Worm (Caenorhabditis elegans): Measurements from ENCODE around the gene C17H12.2.

Gene C17H12.2

DNA sequence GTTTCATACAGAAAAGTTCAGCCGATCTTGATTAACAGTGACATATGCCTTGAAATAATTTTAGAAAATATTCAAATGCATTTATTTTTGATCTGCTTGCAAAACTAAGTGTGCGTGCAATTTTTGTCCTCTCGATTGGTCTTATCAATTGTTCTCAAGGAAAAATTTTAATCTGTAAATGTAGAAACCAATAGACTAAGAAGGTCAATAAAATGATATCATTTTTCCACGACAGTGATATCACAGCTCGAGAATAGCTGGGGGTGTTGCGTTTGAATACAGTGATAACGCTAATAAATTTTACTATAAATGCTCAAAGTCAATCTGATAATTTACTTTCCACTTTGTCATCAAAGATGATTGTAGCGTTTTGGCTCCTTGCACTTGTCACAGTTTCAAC lies 28.1 kb upstream of the C17H12.2 start, which contains the start of gene C17H12.8:
Gene C17H12.8, plus strand, starts transcription at position 335 of the 400 bp plus-strand sequence.
- TF ChIP-seq ztf-11 (tag; optimal IDR thresholded peaks at IDR 0.05) (no peak), daf-16 (GFP tag; optimal IDR thresholded peaks at IDR 0.05) (no peak), daf-16 (tag; optimal IDR thresholded peaks at IDR 0.05) (peak; percentile 84), sdz-12 (GFP tag; optimal IDR thresholded peaks at IDR 0.05) (no peak), nhr-6 (tag; optimal IDR thresholded peaks at IDR 0.05) (no peak), duxl-1 (tag; optimal IDR thresholded peaks at IDR 0.05; ENCODE audit: poor library complexity) (no peak), arid-1 (GFP tag; conservative IDR thresholded peaks at IDR 0.05) (no peak), nhr-25 (tag; optimal IDR thresholded peaks at IDR 0.05; ENCODE audit: borderline replicate concordance, insufficient read depth) (no peak), fos-1 (tag; optimal IDR thresholded peaks at IDR 0.05) (no peak), tag-97 (GFP tag; IDR thresholded peaks at IDR 0.05) (no peak), ces-1 (GFP tag; optimal IDR thresholded peaks at IDR 0.05) (no peak), lin-39 (tag; optimal IDR thresholded peaks at IDR 0.05) (no peak), dmd-6 (GFP tag; IDR thresholded peaks at IDR 0.05) (peak; percentile 64; the same call in 1 of the 2 replicates), skn-1 (tag; optimal IDR thresholded peaks at IDR 0.05) (no peak), pha-4 (GFP tag; IDR thresholded peaks at IDR 0.05) (no peak), pha-4 (tag; optimal IDR thresholded peaks at IDR 0.05) (no peak), zag-1 (tag; optimal IDR thresholded peaks at IDR 0.05) (no peak), snpc-1.2 (GFP tag; IDR thresholded peaks at IDR 0.05) (no peak), Y48G9A.11 (GFP tag; IDR thresholded peaks at IDR 0.05) (no peak), jun-1 (tag; optimal IDR thresholded peaks at IDR 0.05) (no peak), lin-15B (tag; optimal IDR thresholded peaks at IDR 0.05) (no peak), spr-1 (tag; optimal IDR thresholded peaks at IDR 0.05) (no peak), mxl-3 (GFP tag; optimal IDR thresholded peaks at IDR 0.05) (no peak), Y5F2A.4 (GFP tag; optimal IDR thresholded peaks at IDR 0.05) (no peak), nhr-28 (tag; optimal IDR thresholded peaks at IDR 0.05) (peak; percentile 4), dve-1 (tag; optimal IDR thresholded peaks at IDR 0.05; ENCODE audit: insufficient read depth) (peak; percentile 74), zfp-2 (tag; optimal IDR thresholded peaks at IDR 0.05) (no peak), ceh-44 (GFP tag; IDR thresholded peaks at IDR 0.05) (no peak), zip-11 (GFP tag; IDR thresholded peaks at IDR 0.05) (no peak), ceh-82 (tag; optimal IDR thresholded peaks at IDR 0.05) (no peak), dmd-9 (GFP tag; IDR thresholded peaks at IDR 0.05) (no peak), ceh-28 (tag; optimal IDR thresholded peaks at IDR 0.05) (no peak), T26A8.4 (GFP tag; IDR thresholded peaks at IDR 0.05) (no peak), php-3 (GFP tag; IDR thresholded peaks at IDR 0.05) (peak; percentile 54; the same call in 1 of the 2 replicates), pqm-1 (tag; optimal IDR thresholded peaks at IDR 0.05) (peak; percentile 55)

DNA sequence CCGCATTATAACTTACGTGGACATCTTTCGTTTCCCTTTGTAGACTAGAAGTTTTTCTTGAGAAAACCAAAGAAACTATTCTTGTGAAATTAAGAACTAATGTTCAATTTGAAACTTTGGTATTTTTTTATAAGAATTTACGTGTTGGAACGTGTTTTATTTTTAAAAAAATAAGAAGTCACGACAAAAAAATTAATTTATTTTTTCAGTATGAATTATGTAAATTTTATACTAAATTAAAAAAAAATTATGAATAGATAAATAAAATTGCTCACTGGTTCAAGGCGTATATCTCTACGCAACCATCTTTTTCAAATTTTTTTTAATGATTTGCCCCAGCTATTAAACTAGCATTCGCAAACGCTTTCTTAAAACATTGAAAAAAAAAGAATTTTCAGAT lies 27.3 kb upstream of the C17H12.2 start, which contains the start of gene C17H12.5:
Gene C17H12.5, minus strand, starts transcription at position 101 of the 400 bp plus-strand sequence.
- no peak for TF ChIP-seq snpc-1.2 (GFP tag; IDR thresholded peaks at IDR 0.05)
- TF ChIP-seq jun-1 (tag; optimal IDR thresholded peaks at IDR 0.05), result no peak
- TF ChIP-seq nhr-42 (GFP tag; IDR thresholded peaks at IDR 0.05), result no peak
- TF ChIP-seq Y5F2A.4 (GFP tag; optimal IDR thresholded peaks at IDR 0.05), result no peak
- no peak for TF ChIP-seq lin-15B (tag; optimal IDR thresholded peaks at IDR 0.05)
- no peak for TF ChIP-seq tra-1 (GFP tag; IDR thresholded peaks at IDR 0.05)
- no peak for TF ChIP-seq unc-39 (tag; optimal IDR thresholded peaks at IDR 0.05)

DNA sequence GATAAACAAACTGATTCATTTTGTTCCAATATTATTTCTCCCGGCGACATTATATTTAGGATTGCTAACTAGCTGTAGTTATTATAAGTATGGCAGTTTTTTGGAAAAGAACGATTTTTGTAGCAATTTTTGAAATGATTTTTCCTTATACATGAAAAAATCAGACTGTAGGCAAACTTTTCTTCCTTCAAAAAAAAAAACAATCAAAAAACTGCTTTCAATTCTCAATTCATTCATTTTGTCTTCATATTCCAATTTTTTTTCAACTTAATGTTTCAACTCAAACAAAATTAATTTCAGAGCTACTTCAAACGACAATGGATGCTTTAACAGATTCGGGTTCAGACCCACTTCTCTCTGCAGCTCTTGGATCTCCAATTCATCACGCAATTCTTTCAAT lies 21.5 kb upstream of the C17H12.2 start, which contains the start of gene ceh-48:
Gene ceh-48, plus strand, starts transcription at position 301 of the 400 bp plus-strand sequence.
- TF ChIP-seq nhr-111 (GFP tag; optimal IDR thresholded peaks at IDR 0.05), result no peak
- TF ChIP-seq lin-29 (GFP tag; IDR thresholded peaks at IDR 0.05), result no peak
